Worm (Caenorhabditis elegans) whole organism, L1 larva: ENCODE measurements around the gene T12G3.2.

Experiments
- fkh-10 ChIP-seq: sonication (generic microtip); optimal IDR thresholded peaks from 2 replicates; lab custom pipeline; 2017; ENCODE audit warnings: missing biosample characterization, missing genetic modification reagents, missing genetic modification characterization
- fos-1 ChIP-seq: fragments of 150-350 bp; optimal IDR thresholded peaks from 2 replicates; lab custom pipeline; 2014; ENCODE audit warnings: missing biosample characterization, missing genetic modification characterization
- lin-35 ChIP-seq, 2 experiments: fragments of 150-350 bp; optimal IDR thresholded peaks; 2 replicates each; lab custom pipeline; 2014; ENCODE audit warnings: missing biosample characterization in 2 of 2, missing genetic modification characterization in 2 of 2, missing genetic modification reagents in 2 of 2
- nhr-12 ChIP-seq: sonication (generic microtip); optimal IDR thresholded peaks from 2 replicates; lab custom pipeline; 2017; ENCODE audit warnings: missing biosample characterization, missing genetic modification characterization
- unc-62 ChIP-seq: fragments of 150-350 bp; optimal IDR thresholded peaks from 2 replicates; lab custom pipeline; 2014; ENCODE audit warnings: missing biosample characterization, missing genetic modification reagents, missing genetic modification characterization
- unc-86 ChIP-seq: sonication (generic microtip); optimal IDR thresholded peaks from 2 replicates; lab custom pipeline; 2016; ENCODE audit warnings: missing genetic modification characterization, missing compliant biosample characterization
- ztf-4 ChIP-seq: fragments of 150-350 bp; optimal IDR thresholded peaks from 2 replicates; lab custom pipeline; 2014; ENCODE audit warnings: missing biosample characterization, missing genetic modification characterization

- no peak for TF ChIP-seq lin-35 (GFP tag; optimal IDR thresholded peaks at IDR 0.05; lab: Kevin White, UChicago)
- no peak for TF ChIP-seq fos-1 (tag; lab: Kevin White, UChicago)
- no peak for TF ChIP-seq unc-62
- no peak for TF ChIP-seq unc-86
- no peak for TF ChIP-seq fkh-10
- TF ChIP-seq ztf-4 (tag; lab: Kevin White, UChicago) = no peak
- TF ChIP-seq nhr-12 (tag; lab: Kevin White, UChicago) = no peak
These were observed 10.7 kb upstream of the T12G3.2 start, which contains the start of gene K08E4.3 for ce11 chrIV:12057508-12057907.
